Fruit fly (Drosophila melanogaster) whole organism, embryonic: ENCODE results near the gene CG5188.

Source experiments
- Bteb2 ChIP-seq: fragments of 200-800 bp; sonication (Bioruptor generic); optimal IDR thresholded peaks from 2 replicates; lab custom pipeline; 2016; ENCODE audit warnings: missing biosample characterization, missing genetic modification characterization
- CG10979 ChIP-seq: fragments of 200-800 bp; sonication (Bioruptor generic); optimal IDR thresholded peaks from 2 replicates; lab custom pipeline; 2018; ENCODE audit warnings: missing biosample characterization, mild to moderate bottlenecking, missing genetic modification characterization, moderate library complexity
- CG12104 ChIP-seq: fragments of 200-800 bp; sonication (Bioruptor generic); optimal IDR thresholded peaks from 3 replicates; lab custom pipeline; 2016; ENCODE audit warnings: missing biosample characterization, missing genetic modification characterization
- CG12236 ChIP-seq: fragments of 200-800 bp; sonication (Bioruptor generic); optimal IDR thresholded peaks from 2 replicates; lab custom pipeline; 2016; ENCODE audit warnings: missing biosample characterization, missing genetic modification characterization
- CG14667 ChIP-seq: fragments of 200-800 bp; sonication (Bioruptor generic); IDR thresholded peaks from 2 replicates; pipeline ENCODE4 v1.3.6; 2022; ENCODE audit warnings: missing biosample characterization, missing genetic modification characterization
- CG15601 ChIP-seq: fragments of 200-800 bp; sonication (Bioruptor generic); optimal IDR thresholded peaks from 3 replicates; lab custom pipeline; 2019; ENCODE audit warnings: missing biosample characterization, mild to moderate bottlenecking, missing genetic modification characterization, moderate library complexity
- CG18476 ChIP-seq: fragments of 200-800 bp; sonication (Bioruptor generic); optimal IDR thresholded peaks from 2 replicates; lab custom pipeline; 2016; ENCODE audit warnings: missing biosample characterization, mild to moderate bottlenecking, missing genetic modification characterization
- CG18764 ChIP-seq: fragments of 200-800 bp; sonication (Bioruptor generic); optimal IDR thresholded peaks from 3 replicates; lab custom pipeline; 2016; ENCODE audit warnings: missing biosample characterization, missing genetic modification characterization
- CG2129 ChIP-seq: fragments of 200-800 bp; sonication (Bioruptor generic); IDR thresholded peaks from 2 replicates; pipeline ENCODE4 v1.3.6; 2022; ENCODE audit warnings: missing biosample characterization, missing genetic modification characterization; ENCODE audit not compliant: partially characterized antibody
- CG32772 ChIP-seq: fragments of 200-800 bp; sonication (Bioruptor generic); IDR thresholded peaks from 2 replicates; pipeline ENCODE4 v1.3.6; 2022; ENCODE audit warnings: missing biosample characterization, missing genetic modification characterization
- CG6689 ChIP-seq: fragments of 200-800 bp; sonication (Bioruptor generic); IDR thresholded peaks from 2 replicates; pipeline ENCODE4 v1.3.6; 2022; ENCODE audit warnings: missing biosample characterization, missing genetic modification characterization
- CG6813 ChIP-seq: fragments of 200-800 bp; sonication (Bioruptor generic); optimal IDR thresholded peaks from 2 replicates; lab custom pipeline; 2017; ENCODE audit warnings: missing biosample characterization, missing genetic modification characterization, mild to moderate bottlenecking, moderate library complexity, missing genetic modification reagents
- CG6854 ChIP-seq: fragments of 200-800 bp; sonication (Bioruptor generic); optimal IDR thresholded peaks from 3 replicates; lab custom pipeline; 2017; ENCODE audit warnings: missing biosample characterization, mild to moderate bottlenecking, missing genetic modification characterization
- CG9727 ChIP-seq: fragments of 200-800 bp; sonication (Bioruptor generic); optimal IDR thresholded peaks from 3 replicates; lab custom pipeline; 2017; ENCODE audit warnings: missing biosample characterization, mild to moderate bottlenecking, missing genetic modification characterization
- CHES-1-like ChIP-seq: fragments of 200-800 bp; sonication (Bioruptor generic); optimal IDR thresholded peaks from 2 replicates; lab custom pipeline; 2016; ENCODE audit warnings: missing biosample characterization, missing genetic modification characterization
- CrebB ChIP-seq: fragments of 200-800 bp; sonication (Bioruptor generic); optimal IDR thresholded peaks from 3 replicates; lab custom pipeline; 2018; ENCODE audit warnings: missing biosample characterization, mild to moderate bottlenecking, missing genetic modification characterization
- Dp ChIP-seq: fragments of 200-800 bp; sonication (Bioruptor generic); optimal IDR thresholded peaks from 2 replicates; lab custom pipeline; 2018; ENCODE audit warnings: missing biosample characterization, mild to moderate bottlenecking, missing genetic modification characterization, moderate library complexity
- E2f2 ChIP-seq: fragments of 200-800 bp; sonication (Bioruptor generic); IDR thresholded peaks from 2 replicates; pipeline ENCODE4 v1.3.6; 2022; ENCODE audit warnings: missing biosample characterization, missing genetic modification characterization
- GATAe ChIP-seq: fragments of 200-800 bp; sonication (Bioruptor generic); conservative IDR thresholded peaks from 2 replicates; pipeline ENCODE4 v1.3.6; 2022; ENCODE audit warnings: missing biosample characterization, missing genetic modification characterization
- HHEX ChIP-seq: fragments of 200-800 bp; sonication (Bioruptor generic); optimal IDR thresholded peaks from 3 replicates; lab custom pipeline; 2017; ENCODE audit warnings: missing biosample characterization, mild to moderate bottlenecking, missing genetic modification characterization, missing genetic modification reagents
- Meics ChIP-seq: fragments of 200-800 bp; sonication (Bioruptor generic); optimal IDR thresholded peaks from 2 replicates; lab custom pipeline; 2017; ENCODE audit warnings: missing biosample characterization, mild to moderate bottlenecking, missing genetic modification characterization
- NC2α ChIP-seq: fragments of 200-800 bp; sonication (Bioruptor generic); optimal IDR thresholded peaks from 2 replicates; lab custom pipeline; 2016; ENCODE audit warnings: missing biosample characterization, missing genetic modification characterization
- Oaz ChIP-seq: fragments of 200-800 bp; sonication (Bioruptor generic); IDR thresholded peaks from 2 replicates; pipeline ENCODE4 v1.3.6; 2022; ENCODE audit warnings: missing biosample characterization, missing genetic modification characterization
- Ptx1 ChIP-seq: fragments of 200-800 bp; sonication (Bioruptor generic); IDR thresholded peaks from 2 replicates; pipeline ENCODE4 v1.3.6; 2022; ENCODE audit warnings: missing biosample characterization, missing genetic modification characterization
- Side ChIP-seq: fragments of 200-800 bp; sonication (Bioruptor generic); optimal IDR thresholded peaks from 2 replicates; lab custom pipeline; 2016; ENCODE audit warnings: missing biosample characterization, missing genetic modification characterization
- Sin3A ChIP-seq: fragments of >200 bp; optimal IDR thresholded peaks from 2 replicates; lab custom pipeline; 2018
- Six4 ChIP-seq: fragments of 200-800 bp; sonication (Bioruptor generic); optimal IDR thresholded peaks from 2 replicates; lab custom pipeline; 2016; ENCODE audit warnings: missing biosample characterization, missing genetic modification characterization
- Tbp ChIP-seq: fragments of >200 bp; optimal IDR thresholded peaks from 2 replicates; lab custom pipeline; 2018; ENCODE audit warnings: missing biosample characterization, missing genetic modification characterization
- ash1 ChIP-seq: fragments of 200-800 bp; sonication (Bioruptor generic); optimal IDR thresholded peaks from 2 replicates; lab custom pipeline; 2018; ENCODE audit warnings: missing biosample characterization, mild to moderate bottlenecking, missing genetic modification characterization
- bbx ChIP-seq: fragments of 200-800 bp; sonication (Bioruptor generic); IDR thresholded peaks from 2 replicates; pipeline ENCODE4 v1.3.6; 2022; ENCODE audit warnings: missing biosample characterization, missing genetic modification characterization; ENCODE audit not compliant: partially characterized antibody
- bowl ChIP-seq: fragments of 200-800 bp; sonication (Bioruptor generic); IDR thresholded peaks from 2 replicates; pipeline ENCODE4 v1.3.6; 2022; ENCODE audit warnings: missing biosample characterization, missing genetic modification characterization
- bsh ChIP-seq, 2 experiments: fragments of 200-800 bp; sonication (Bioruptor generic); optimal IDR thresholded peaks; 2 replicates each; lab custom pipeline; 2017 to 2018; ENCODE audit warnings: mild to moderate bottlenecking in 2 of 2, missing biosample characterization in 2 of 2, missing genetic modification characterization in 2 of 2, moderate library complexity in 1 of 2
- cad ChIP-seq: fragments of >200 bp; optimal IDR thresholded peaks from 2 replicates; lab custom pipeline; 2017; ENCODE audit warnings: missing biosample characterization, missing genetic modification characterization
- ewg ChIP-seq: fragments of 200-800 bp; sonication (Bioruptor generic); optimal IDR thresholded peaks from 3 replicates; lab custom pipeline; 2017; ENCODE audit warnings: mild to moderate bottlenecking, missing biosample characterization, missing genetic modification reagents, missing genetic modification characterization
- ftz-f1 ChIP-seq: fragments of 200-800 bp; sonication (Bioruptor generic); optimal IDR thresholded peaks from 2 replicates; lab custom pipeline; 2016; ENCODE audit warnings: missing biosample characterization, missing genetic modification characterization
- gcm ChIP-seq: fragments of 200-800 bp; sonication (Bioruptor generic); optimal IDR thresholded peaks from 2 replicates; lab custom pipeline; 2019; ENCODE audit warnings: missing biosample characterization, mild to moderate bottlenecking, missing genetic modification characterization, moderate library complexity
- gcm2 ChIP-seq: fragments of 200-800 bp; sonication (Bioruptor generic); optimal IDR thresholded peaks from 2 replicates; lab custom pipeline; 2016; ENCODE audit warnings: missing biosample characterization, missing genetic modification characterization
- gsb ChIP-seq: fragments of 200-800 bp; sonication (Bioruptor generic); IDR thresholded peaks from 2 replicates; pipeline ENCODE4 v1.3.6; 2022; ENCODE audit warnings: missing biosample characterization, missing genetic modification characterization
- hbn ChIP-seq: fragments of 200-800 bp; sonication (Bioruptor generic); IDR thresholded peaks from 2 replicates; pipeline ENCODE4 v1.3.6; 2022; ENCODE audit warnings: missing biosample characterization, missing genetic modification characterization; ENCODE audit not compliant: partially characterized antibody
- jumu ChIP-seq: fragments of 200-800 bp; sonication (Bioruptor generic); optimal IDR thresholded peaks from 3 replicates; lab custom pipeline; 2016; ENCODE audit warnings: missing biosample characterization, missing genetic modification characterization
- lilli ChIP-seq: fragments of 200-800 bp; sonication (Bioruptor generic); optimal IDR thresholded peaks from 3 replicates; lab custom pipeline; 2016; ENCODE audit warnings: missing biosample characterization, missing genetic modification characterization
- lola ChIP-seq, 3 experiments: fragments of >200 bp in 2 of 3; fragments of 200-800 bp in 1 of 3; sonication (Bioruptor generic) in 1 of 3; optimal IDR thresholded peaks; 2 replicates each; lab custom pipeline; 2017 to 2019; ENCODE audit warnings: missing biosample characterization in 3 of 3, missing genetic modification characterization in 3 of 3, mild to moderate bottlenecking in 1 of 3, moderate library complexity in 1 of 3
- mirr ChIP-seq: fragments of 200-800 bp; sonication (Bioruptor generic); optimal IDR thresholded peaks from 3 replicates; lab custom pipeline; 2018; ENCODE audit warnings: missing biosample characterization, mild to moderate bottlenecking, missing genetic modification characterization
- shn ChIP-seq: fragments of 200-800 bp; sonication (Bioruptor generic); optimal IDR thresholded peaks from 3 replicates; lab custom pipeline; 2016; ENCODE audit warnings: missing biosample characterization, missing genetic modification characterization
- slp2 ChIP-seq: fragments of 200-800 bp; sonication (Bioruptor generic); optimal IDR thresholded peaks from 2 replicates; lab custom pipeline; 2016; ENCODE audit warnings: missing biosample characterization, missing genetic modification characterization
- ssp ChIP-seq: fragments of 200-800 bp; sonication (Bioruptor generic); IDR thresholded peaks from 2 replicates; pipeline ENCODE4 v1.3.6; 2022; ENCODE audit warnings: missing biosample characterization, missing genetic modification characterization
- unc-4 ChIP-seq: fragments of 200-800 bp; sonication (Bioruptor generic); IDR thresholded peaks from 2 replicates; pipeline ENCODE4 v1.3.6; 2022; ENCODE audit warnings: missing biosample characterization, missing genetic modification characterization; ENCODE audit not compliant: partially characterized antibody
- vvl ChIP-seq: fragments of 200-800 bp; sonication (Bioruptor generic); IDR thresholded peaks from 2 replicates; pipeline ENCODE4 v1.3.6; 2022; ENCODE audit warnings: missing biosample characterization, missing genetic modification characterization

CG5188 gene

dm6 chr2L:10381890-10382450 is 46.7 kb upstream of the CG5188 start, which contains the start of gene CG5096 (continued):
- TF ChIP-seq Ptx1 (GFP tag; lab: Robert Waterston, UW), result peak; percentile 89
- peak; percentile 80 for TF ChIP-seq CG10979
- peak in 1 of 2 experiments; percentile 90 for TF ChIP-seq bsh (GFP tag; optimal IDR thresholded peaks at IDR 0.05; lab: Kevin White, UChicago)
- TF ChIP-seq GATAe (GFP tag; lab: Robert Waterston, UW), result peak; percentile 100
- TF ChIP-seq CG12236 (GFP tag; lab: Kevin White, UChicago), result peak; percentile 49
- no peak for TF ChIP-seq cad (GFP tag; lab: Kevin White, UChicago)
- peak; percentile 84 for TF ChIP-seq CG18476
- peak; percentile 80 for TF ChIP-seq Bteb2 (GFP tag; lab: Kevin White, UChicago)
- peak; percentile 53 for TF ChIP-seq jumu (GFP tag; lab: Kevin White, UChicago)
- no peak for TF ChIP-seq Tbp (GFP tag; lab: Kevin White, UChicago)
- TF ChIP-seq hbn (GFP tag; lab: Robert Waterston, UW), result no peak
- TF ChIP-seq ewg (GFP tag; lab: Kevin White, UChicago), result peak; percentile 64
- TF ChIP-seq unc-4 (GFP tag; lab: Robert Waterston, UW), result no peak
- no peak; the same call in 1 of the 2 replicates for TF ChIP-seq CG14667 (GFP tag; lab: Robert Waterston, UW)
- no peak for TF ChIP-seq bbx (GFP tag; lab: Robert Waterston, UW)
- TF ChIP-seq gsb, result peak; percentile 84
- TF ChIP-seq ash1 (GFP tag; lab: Kevin White, UChicago), result peak; percentile 82
- TF ChIP-seq CG32772 (GFP tag; lab: Robert Waterston, UW), result peak; percentile 79
- peak; percentile 91 for TF ChIP-seq mirr (GFP tag; lab: Kevin White, UChicago)
- no peak for TF ChIP-seq Dp (GFP tag; lab: Kevin White, UChicago)
- TF ChIP-seq Meics, result peak; percentile 91
- no peak for TF ChIP-seq Sin3A (lab: Kevin White, UChicago)
- peak; percentile 87 for TF ChIP-seq gcm (GFP tag; lab: Kevin White, UChicago)
- TF ChIP-seq CHES-1-like (GFP tag; lab: Kevin White, UChicago), result peak; percentile 62
- TF ChIP-seq gcm2 (GFP tag; lab: Kevin White, UChicago), result peak; percentile 23
- peak; percentile 53; the same call in 1 of the 2 replicates for TF ChIP-seq bowl (GFP tag; lab: Robert Waterston, UW)
- peak; percentile 87 for TF ChIP-seq CG6813
- peak; percentile 68 for TF ChIP-seq Six4 (GFP tag; lab: Kevin White, UChicago)
- TF ChIP-seq CG6854 (GFP tag; lab: Kevin White, UChicago), result peak; percentile 89
- TF ChIP-seq E2f2 (GFP tag; lab: Robert Waterston, UW), result peak; percentile 74
- TF ChIP-seq CG12104 (GFP tag; lab: Kevin White, UChicago), result peak; percentile 66
- TF ChIP-seq CrebB (tag; lab: Kevin White, UChicago), result peak; percentile 89
- peak; percentile 93 for TF ChIP-seq lilli
- peak; percentile 33 for TF ChIP-seq NC2α (GFP tag; lab: Kevin White, UChicago)
- no peak for TF ChIP-seq CG2129 (GFP tag; lab: Robert Waterston, UW)
- peak; percentile 79 for TF ChIP-seq CG9727 (GFP tag; lab: Kevin White, UChicago)
- peak; percentile 29 for TF ChIP-seq ftz-f1 (GFP tag; lab: Kevin White, UChicago)
- TF ChIP-seq CG6689, result peak; percentile 89
- TF ChIP-seq Oaz (GFP tag; lab: Robert Waterston, UW), result peak; percentile 85
- TF ChIP-seq shn (GFP tag; lab: Kevin White, UChicago), result peak; percentile 18
- TF ChIP-seq lola (GFP tag; optimal IDR thresholded peaks at IDR 0.05; lab: Kevin White, UChicago), result peak in 1 of 3 experiments; percentile 58
- TF ChIP-seq vvl (GFP tag; lab: Robert Waterston, UW), result peak; percentile 94
- peak; percentile 90 for TF ChIP-seq HHEX
- peak; percentile 47 for TF ChIP-seq slp2
- TF ChIP-seq Side (GFP tag; lab: Kevin White, UChicago), result peak; percentile 83
- peak; percentile 83 for TF ChIP-seq CG15601 (tag; lab: Kevin White, UChicago)
- peak; percentile 68 for TF ChIP-seq CG18764
- peak; percentile 62 for TF ChIP-seq ssp (GFP tag; lab: Robert Waterston, UW)
